Worm (Caenorhabditis elegans) whole organism, young adult: ENCODE measurements around the gene uig-1.
"Not testable (repeated sequence)": the region's sequence is repeated elsewhere in the genome, so short reads cannot be mapped to it uniquely, and the experiment has no call there.

Experiments used
- B0261.1 ChIP-seq: sonication (generic microtip); optimal IDR thresholded peaks from 2 replicates; lab custom pipeline; 2016; ENCODE audit warnings: mild to moderate bottlenecking, missing genetic modification characterization, moderate library complexity, missing compliant biosample characterization
- K11D2.4 ChIP-seq: fragments of 200-800 bp; sonication (Bioruptor generic); IDR thresholded peaks from 2 replicates; pipeline ENCODE4 v1.3.6; 2022; ENCODE audit warnings: missing genetic modification reagents, missing genetic modification characterization, missing compliant biosample characterization
- nfyb-1 ChIP-seq: fragments of 200-800 bp; sonication (Bioruptor generic); IDR thresholded peaks from 2 replicates; pipeline ENCODE4 v1.3.6; 2022; ENCODE audit warnings: missing genetic modification reagents, missing genetic modification characterization, missing compliant biosample characterization
- snpc-4 ChIP-seq, 5 experiments: fragments of 150-350 bp in 1 of 5; sonication (generic microtip) in 4 of 5; optimal IDR thresholded peaks; 2 replicates each; lab custom pipeline; 2014 to 2018; ENCODE audit warnings: missing genetic modification characterization in 5 of 5, missing biosample characterization in 3 of 5, antibody characterized with exemption in 2 of 5, mild to moderate bottlenecking in 2 of 5, missing compliant biosample characterization in 2 of 5, missing genotype in 2 of 5, moderate library complexity in 2 of 5, missing genetic modification reagents in 1 of 5
- unc-62 ChIP-seq: fragments of 150-350 bp; optimal IDR thresholded peaks from 2 replicates; lab custom pipeline; 2014; ENCODE audit warnings: missing biosample characterization, missing genetic modification reagents, missing genetic modification characterization

ce11 chrV:13239720-13240119, 56.1 kb downstream of the uig-1 start:
- TF ChIP-seq K11D2.4 (GFP tag; lab: Robert Waterston, UW); B0261.1 (tag; lab: Kevin White, UChicago); snpc-4 (GFP tag; optimal IDR thresholded peaks at IDR 0.05; lab: Kevin White, UChicago); snpc-4 (tag; optimal IDR thresholded peaks at IDR 0.05; lab: Kevin White, UChicago); nfyb-1 (GFP tag; lab: Robert Waterston, UW); unc-62 (GFP tag; lab: Kevin White, UChicago): not testable (repeated sequence)
